Fruit fly (Drosophila melanogaster) whole organism, embryonic: ENCODE data around the gene Antp.

Experiments
- Abd-B ChIP-seq: fragments of 200-800 bp; sonication (Bioruptor generic); optimal IDR thresholded peaks from 2 replicates; lab custom pipeline; 2018; ENCODE audit warnings: missing biosample characterization, mild to moderate bottlenecking, missing genetic modification characterization, moderate library complexity
- Bgb ChIP-seq: fragments of 200-800 bp; sonication (Bioruptor generic); IDR thresholded peaks from 2 replicates; pipeline ENCODE4 v1.3.6; 2022; ENCODE audit warnings: missing biosample characterization, missing genetic modification characterization; ENCODE audit not compliant: partially characterized antibody
- CG10366 ChIP-seq: fragments of 200-800 bp; sonication (Bioruptor generic); IDR thresholded peaks from 2 replicates; pipeline ENCODE4 v1.3.6; 2022; ENCODE audit warnings: missing biosample characterization, missing genetic modification characterization
- CG11504 ChIP-seq: fragments of 200-800 bp; sonication (Bioruptor generic); optimal IDR thresholded peaks from 3 replicates; lab custom pipeline; 2019; ENCODE audit warnings: missing biosample characterization, mild to moderate bottlenecking, missing genetic modification characterization, moderate library complexity
- CG14965 ChIP-seq: fragments of 200-800 bp; sonication (Bioruptor generic); optimal IDR thresholded peaks from 2 replicates; lab custom pipeline; 2016; ENCODE audit warnings: missing biosample characterization, missing genetic modification characterization, borderline replicate concordance
- CG15514 ChIP-seq: fragments of 200-800 bp; sonication (Bioruptor generic); optimal IDR thresholded peaks from 3 replicates; lab custom pipeline; 2017; ENCODE audit warnings: missing biosample characterization, missing genetic modification characterization, mild to moderate bottlenecking, moderate library complexity, missing genetic modification reagents
- CG15601 ChIP-seq: fragments of 200-800 bp; sonication (Bioruptor generic); optimal IDR thresholded peaks from 3 replicates; lab custom pipeline; 2019; ENCODE audit warnings: missing biosample characterization, mild to moderate bottlenecking, missing genetic modification characterization, moderate library complexity
- CG17568 ChIP-seq: fragments of 200-800 bp; sonication (Bioruptor generic); optimal IDR thresholded peaks from 2 replicates; lab custom pipeline; 2018; ENCODE audit warnings: missing biosample characterization, mild to moderate bottlenecking, missing genetic modification characterization, moderate library complexity
- CG17612 ChIP-seq: fragments of 200-800 bp; sonication (Bioruptor generic); IDR thresholded peaks from 2 replicates; pipeline ENCODE4 v1.3.6; 2022; ENCODE audit warnings: missing biosample characterization, missing genetic modification characterization
- CG17912 ChIP-seq: fragments of 200-800 bp; sonication (Bioruptor generic); optimal IDR thresholded peaks from 2 replicates; lab custom pipeline; 2018; ENCODE audit warnings: missing biosample characterization, mild to moderate bottlenecking, missing genetic modification characterization
- CG2875 ChIP-seq: fragments of 200-800 bp; sonication (Bioruptor generic); optimal IDR thresholded peaks from 2 replicates; lab custom pipeline; 2017; ENCODE audit warnings: missing biosample characterization, mild to moderate bottlenecking, missing genetic modification characterization, missing genetic modification reagents
- CG31388 ChIP-seq: fragments of 200-800 bp; sonication (Bioruptor generic); optimal IDR thresholded peaks from 2 replicates; lab custom pipeline; 2016; ENCODE audit warnings: missing biosample characterization, missing genetic modification characterization
- CG3163 ChIP-seq: fragments of 200-800 bp; sonication (Bioruptor generic); optimal IDR thresholded peaks from 3 replicates; lab custom pipeline; 2016; ENCODE audit warnings: missing biosample characterization, missing genetic modification characterization
- CG3726 ChIP-seq: fragments of 200-800 bp; sonication (Bioruptor generic); IDR thresholded peaks from 3 replicates; pipeline ENCODE4, ENCODE4 v1.3.6; 2022; ENCODE audit warnings: missing biosample characterization, missing genetic modification characterization
- CG4404 ChIP-seq: fragments of 200-800 bp; sonication (Bioruptor generic); IDR thresholded peaks from 2 replicates; pipeline ENCODE4 v1.3.6; 2022; ENCODE audit warnings: missing biosample characterization, missing genetic modification characterization
- CG9437 ChIP-seq: fragments of 200-800 bp; sonication (Bioruptor generic); optimal IDR thresholded peaks from 2 replicates; lab custom pipeline; 2018; ENCODE audit warnings: missing biosample characterization, mild to moderate bottlenecking, missing genetic modification characterization
- CG9797 ChIP-seq: fragments of 200-800 bp; sonication (Bioruptor generic); optimal IDR thresholded peaks from 3 replicates; lab custom pipeline; 2018; ENCODE audit warnings: missing biosample characterization, mild to moderate bottlenecking, missing genetic modification characterization
- CkIIα-i1 ChIP-seq: fragments of 200-800 bp; sonication (Bioruptor generic); IDR thresholded peaks from 2 replicates; pipeline ENCODE4 v1.3.6; 2022; ENCODE audit warnings: missing biosample characterization, missing genetic modification characterization
- D19B ChIP-seq: fragments of 200-800 bp; sonication (Bioruptor generic); optimal IDR thresholded peaks from 2 replicates; lab custom pipeline; 2017; ENCODE audit warnings: missing biosample characterization, mild to moderate bottlenecking, missing genetic modification characterization
- H15 ChIP-seq: fragments of 200-800 bp; sonication (Bioruptor generic); IDR thresholded peaks from 3 replicates; pipeline ENCODE4 v1.3.6; 2022; ENCODE audit warnings: missing biosample characterization, missing genetic modification characterization
- Hsf ChIP-seq: fragments of 200-800 bp; sonication (Bioruptor generic); optimal IDR thresholded peaks from 3 replicates; lab custom pipeline; 2016; ENCODE audit warnings: missing biosample characterization, missing genetic modification characterization
- Jarid2 ChIP-seq: fragments of 200-800 bp; sonication (Bioruptor generic); optimal IDR thresholded peaks from 3 replicates; lab custom pipeline; 2017; ENCODE audit warnings: mild to moderate bottlenecking, missing biosample characterization, missing genetic modification reagents, missing genetic modification characterization
- Oaz ChIP-seq: fragments of 200-800 bp; sonication (Bioruptor generic); IDR thresholded peaks from 2 replicates; pipeline ENCODE4 v1.3.6; 2022; ENCODE audit warnings: missing biosample characterization, missing genetic modification characterization
- Stat92E ChIP-seq, 3 experiments: fragments of >200 bp in 2 of 3; fragments of 200-800 bp in 1 of 3; sonication (Bioruptor generic) in 1 of 3; optimal IDR thresholded peaks; 2 replicates each; lab custom pipeline; 2017 to 2019; ENCODE audit warnings: missing biosample characterization in 3 of 3, missing genetic modification characterization in 3 of 3, mild to moderate bottlenecking in 1 of 3, moderate library complexity in 1 of 3
- ab ChIP-seq: fragments of 200-800 bp; sonication (Bioruptor generic); optimal IDR thresholded peaks from 2 replicates; lab custom pipeline; 2016; ENCODE audit warnings: missing biosample characterization, missing genetic modification characterization
- ash1 ChIP-seq: fragments of 200-800 bp; sonication (Bioruptor generic); optimal IDR thresholded peaks from 2 replicates; lab custom pipeline; 2018; ENCODE audit warnings: missing biosample characterization, mild to moderate bottlenecking, missing genetic modification characterization
- bab2 ChIP-seq: fragments of 200-800 bp; sonication (Bioruptor generic); optimal IDR thresholded peaks from 2 replicates; lab custom pipeline; 2016; ENCODE audit warnings: missing biosample characterization, missing genetic modification characterization
- br ChIP-seq: fragments of >200 bp; optimal IDR thresholded peaks from 2 replicates; lab custom pipeline; 2017
- btn ChIP-seq: fragments of 200-800 bp; sonication (Bioruptor generic); optimal IDR thresholded peaks from 2 replicates; lab custom pipeline; 2016; ENCODE audit warnings: missing biosample characterization, missing genetic modification characterization
- chn ChIP-seq: fragments of 200-800 bp; sonication (Bioruptor generic); optimal IDR thresholded peaks from 2 replicates; lab custom pipeline; 2016; ENCODE audit warnings: missing biosample characterization, missing genetic modification characterization
- crc ChIP-seq: fragments of 200-800 bp; sonication (Bioruptor generic); optimal IDR thresholded peaks from 2 replicates; lab custom pipeline; 2016; ENCODE audit warnings: missing biosample characterization, missing genetic modification characterization
- crol ChIP-seq: fragments of 200-800 bp; sonication (Bioruptor generic); IDR thresholded peaks from 2 replicates; pipeline ENCODE4 v1.3.6; 2022; ENCODE audit warnings: missing biosample characterization, missing genetic modification characterization
- cwo ChIP-seq: fragments of 200-800 bp; sonication (Bioruptor generic); optimal IDR thresholded peaks from 3 replicates; lab custom pipeline; 2017; ENCODE audit warnings: missing biosample characterization, missing genetic modification characterization, mild to moderate bottlenecking, moderate library complexity, missing genetic modification reagents
- disco-r ChIP-seq: fragments of 200-800 bp; sonication (Bioruptor generic); optimal IDR thresholded peaks from 2 replicates; lab custom pipeline; 2016; ENCODE audit warnings: missing biosample characterization, missing genetic modification characterization
- esg ChIP-seq: fragments of 200-800 bp; sonication (Bioruptor generic); conservative IDR thresholded peaks from 2 replicates; pipeline ENCODE4 v1.3.6; 2022; ENCODE audit warnings: missing biosample characterization, missing genetic modification characterization
- fru ChIP-seq: fragments of >200 bp; optimal IDR thresholded peaks from 2 replicates; lab custom pipeline; 2017
- h ChIP-seq: fragments of >200 bp; optimal IDR thresholded peaks from 2 replicates; lab custom pipeline; 2017
- kah ChIP-seq: fragments of 200-800 bp; sonication (Bioruptor generic); optimal IDR thresholded peaks from 2 replicates; lab custom pipeline; 2018; ENCODE audit warnings: missing biosample characterization, mild to moderate bottlenecking, missing genetic modification characterization
- klu ChIP-seq: fragments of 200-800 bp; sonication (Bioruptor generic); IDR thresholded peaks from 2 replicates; pipeline ENCODE4 v1.3.6; 2022; ENCODE audit warnings: missing biosample characterization, missing genetic modification characterization
- lilli ChIP-seq: fragments of 200-800 bp; sonication (Bioruptor generic); optimal IDR thresholded peaks from 3 replicates; lab custom pipeline; 2016; ENCODE audit warnings: missing biosample characterization, missing genetic modification characterization
- luna ChIP-seq: fragments of 200-800 bp; sonication (Bioruptor generic); optimal IDR thresholded peaks from 2 replicates; lab custom pipeline; 2016; ENCODE audit warnings: missing biosample characterization, missing genetic modification characterization
- nerfin-2 ChIP-seq: fragments of 200-800 bp; sonication (Bioruptor generic); IDR thresholded peaks from 2 replicates; pipeline ENCODE4 v1.3.6; 2022; ENCODE audit warnings: missing biosample characterization, missing genetic modification characterization; ENCODE audit not compliant: partially characterized antibody
- pb ChIP-seq: fragments of 200-800 bp; sonication (Bioruptor generic); optimal IDR thresholded peaks from 3 replicates; lab custom pipeline; 2016; ENCODE audit warnings: missing biosample characterization, missing genetic modification characterization
- pho ChIP-seq: fragments of 200-800 bp; sonication (Bioruptor generic); optimal IDR thresholded peaks from 2 replicates; lab custom pipeline; 2016; ENCODE audit warnings: missing biosample characterization, missing genetic modification characterization
- slp2 ChIP-seq: fragments of 200-800 bp; sonication (Bioruptor generic); optimal IDR thresholded peaks from 2 replicates; lab custom pipeline; 2016; ENCODE audit warnings: missing biosample characterization, missing genetic modification characterization
- sob ChIP-seq: fragments of 200-800 bp; sonication (Bioruptor generic); IDR thresholded peaks from 2 replicates; pipeline ENCODE4 v1.3.6; 2022; ENCODE audit warnings: missing biosample characterization, missing genetic modification characterization
- sr ChIP-seq: fragments of 200-800 bp; sonication (Bioruptor generic); IDR thresholded peaks from 3 replicates; pipeline ENCODE4 v1.3.6; 2022; ENCODE audit warnings: missing biosample characterization, missing genetic modification characterization
- stwl ChIP-seq: fragments of 200-800 bp; sonication (Bioruptor generic); optimal IDR thresholded peaks from 3 replicates; lab custom pipeline; 2018; ENCODE audit warnings: missing biosample characterization, mild to moderate bottlenecking, missing genetic modification characterization, moderate library complexity
- tap ChIP-seq: fragments of 200-800 bp; optimal IDR thresholded peaks from 3 replicates; lab custom pipeline; 2019; ENCODE audit warnings: missing biosample characterization, mild to moderate bottlenecking, missing genetic modification characterization, moderate library complexity
- yki ChIP-seq: fragments of >200 bp; optimal IDR thresholded peaks from 3 replicates; lab custom pipeline; 2018

Antp gene

dm6 chr3R:6912251-6913215 is 86.5 kb downstream of the Antp start (continued):
- TF ChIP-seq cwo (GFP tag; lab: Kevin White, UChicago) (peak; percentile 64), CG9437 (GFP tag; lab: Kevin White, UChicago) (peak; percentile 86), CG2875 (peak; percentile 52), CG17912 (GFP tag; lab: Kevin White, UChicago) (no peak), stwl (tag; lab: Kevin White, UChicago) (peak; percentile 36), Bgb (GFP tag; lab: Robert Waterston, UW) (peak; percentile 70), pb (no peak), CG15514 (GFP tag; lab: Kevin White, UChicago) (peak; percentile 45), esg (GFP tag; lab: Robert Waterston, UW) (peak; percentile 72), h (lab: Kevin White, UChicago) (no peak), CG11504 (peak; percentile 85), CG17612 (GFP tag; lab: Robert Waterston, UW) (no peak), sob (GFP tag; lab: Robert Waterston, UW) (peak; percentile 56), tap (tag; lab: Kevin White, UChicago) (peak; percentile 74), klu (no peak; the same call in 1 of the 2 replicates), kah (peak; percentile 65), CG15601 (tag; lab: Kevin White, UChicago) (peak; percentile 80), disco-r (GFP tag; lab: Kevin White, UChicago) (peak; percentile 8), pho (GFP tag; lab: Kevin White, UChicago) (peak; percentile 17), Hsf (GFP tag; lab: Kevin White, UChicago) (peak; percentile 79), CG10366 (GFP tag; lab: Robert Waterston, UW) (peak; percentile 58), bab2 (GFP tag; lab: Kevin White, UChicago) (peak; percentile 53), CG31388 (GFP tag; lab: Kevin White, UChicago) (peak; percentile 61), CG9797 (GFP tag; lab: Kevin White, UChicago) (no peak), Oaz (GFP tag; lab: Robert Waterston, UW) (0 out of 2 replicates have a peak, but pooled peaks have one; percentile 35), crol (GFP tag; lab: Robert Waterston, UW) (no peak), CG3163 (GFP tag; lab: Kevin White, UChicago) (peak; percentile 55), CG3726 (GFP tag; lab: Robert Waterston, UW) (peak; percentile 63; the same call in 2 of the 3 replicates), luna (peak; percentile 1), nerfin-2 (GFP tag; lab: Robert Waterston, UW) (no peak), CG4404 (GFP tag; lab: Robert Waterston, UW) (peak; percentile 69), crc (GFP tag; lab: Kevin White, UChicago) (no peak), slp2 (peak; percentile 60), CkIIα-i1 (GFP tag; lab: Robert Waterston, UW) (no peak), Jarid2 (peak; percentile 31), H15 (GFP tag; lab: Robert Waterston, UW) (peak; percentile 50; the same call in 2 of the 3 replicates), ab (no peak), yki (lab: Kevin White, UChicago) (no peak), btn (GFP tag; lab: Kevin White, UChicago) (no peak), Abd-B (peak; percentile 82), D19B (GFP tag; lab: Kevin White, UChicago) (peak; percentile 71), CG14965 (GFP tag; lab: Kevin White, UChicago) (no peak), br (lab: Kevin White, UChicago) (no peak), chn (GFP tag; lab: Kevin White, UChicago) (peak; percentile 53), fru (lab: Kevin White, UChicago) (no peak), lilli (peak; percentile 71), Stat92E (GFP tag; optimal IDR thresholded peaks at IDR 0.05; lab: Kevin White, UChicago) (peak in 1 of 3 experiments; percentile 21), ash1 (GFP tag; lab: Kevin White, UChicago) (peak; percentile 77), sr (peak; percentile 28; the same call in 2 of the 3 replicates), CG17568 (GFP tag; lab: Kevin White, UChicago) (peak; percentile 81)
